Worm (Caenorhabditis elegans) whole organism, late embryonic: Measurements from ENCODE around the gene Y94H6A.2.

Experiments used
- C38D4.7 ChIP-seq: fragments of 200-800 bp; sonication (Bioruptor generic); optimal IDR thresholded peaks from 2 replicates; lab custom pipeline; 2018; ENCODE audit warnings: mild to moderate bottlenecking, missing genetic modification characterization, moderate library complexity, missing compliant biosample characterization
- F13H6.1 ChIP-seq: sonication (generic microtip); optimal IDR thresholded peaks from 2 replicates; lab custom pipeline; 2016; ENCODE audit warnings: missing genetic modification characterization, missing compliant biosample characterization
- K02D7.2 ChIP-seq: sonication (generic microtip); optimal IDR thresholded peaks from 2 replicates; lab custom pipeline; 2017; ENCODE audit warnings: mild to moderate bottlenecking, missing genetic modification characterization, missing compliant biosample characterization
- K09A11.1 ChIP-seq: sonication (generic microtip); optimal IDR thresholded peaks from 2 replicates; lab custom pipeline; 2017; ENCODE audit warnings: antibody characterized with exemption, mild to moderate bottlenecking, missing genetic modification characterization, missing compliant biosample characterization; ENCODE audit not compliant: insufficient read depth
- T23F11.4 ChIP-seq: fragments of 200-800 bp; sonication (Bioruptor generic); optimal IDR thresholded peaks from 2 replicates; lab custom pipeline; 2018; ENCODE audit warnings: mild to moderate bottlenecking, missing genetic modification characterization, missing compliant biosample characterization
- ahr-1 ChIP-seq: sonication (generic microtip); optimal IDR thresholded peaks from 2 replicates; lab custom pipeline; 2016; ENCODE audit warnings: missing genetic modification characterization, missing compliant biosample characterization
- ama-1 ChIP-seq: fragments of 150-350 bp; optimal IDR thresholded peaks from 2 replicates; lab custom pipeline; 2014
- ceh-18 ChIP-seq: sonication (generic microtip); optimal IDR thresholded peaks from 2 replicates; lab custom pipeline; 2016; ENCODE audit warnings: missing genetic modification characterization, missing compliant biosample characterization
- ceh-19 ChIP-seq: fragments of 200-800 bp; sonication (Bioruptor generic); optimal IDR thresholded peaks from 2 replicates; lab custom pipeline; 2018; ENCODE audit warnings: mild to moderate bottlenecking, missing genetic modification characterization, missing compliant biosample characterization
- ceh-24 ChIP-seq: sonication (generic microtip); optimal IDR thresholded peaks from 2 replicates; lab custom pipeline; 2016; ENCODE audit warnings: mild to moderate bottlenecking, missing genetic modification characterization, missing compliant biosample characterization
- ceh-30 ChIP-seq: fragments of 150-350 bp; optimal IDR thresholded peaks from 2 replicates; lab custom pipeline; 2014; ENCODE audit warnings: missing biosample characterization, missing genetic modification characterization
- ceh-31 ChIP-seq: sonication (generic microtip); optimal IDR thresholded peaks from 2 replicates; lab custom pipeline; 2016; ENCODE audit warnings: missing genetic modification characterization, missing compliant biosample characterization
- ceh-45 ChIP-seq: fragments of 200-800 bp; sonication (Bioruptor generic); IDR thresholded peaks from 2 replicates; pipeline ENCODE4 v1.3.6; 2022; ENCODE audit warnings: missing genetic modification reagents, missing genetic modification characterization, missing compliant biosample characterization
- ceh-48 ChIP-seq: sonication (generic microtip); optimal IDR thresholded peaks from 2 replicates; lab custom pipeline; 2016; ENCODE audit warnings: missing genetic modification characterization, inconsistent platforms, missing compliant biosample characterization
- ceh-6 ChIP-seq: fragments of 200-800 bp; sonication (Bioruptor generic); optimal IDR thresholded peaks from 2 replicates; lab custom pipeline; 2018; ENCODE audit warnings: mild to moderate bottlenecking, missing genetic modification characterization, missing compliant biosample characterization
- che-1 ChIP-seq: sonication (generic microtip); optimal IDR thresholded peaks from 2 replicates; lab custom pipeline; 2016; ENCODE audit warnings: mild to moderate bottlenecking, missing genetic modification characterization, missing compliant biosample characterization
- dve-1 ChIP-seq: sonication (generic microtip); optimal IDR thresholded peaks from 2 replicates; lab custom pipeline; 2017; ENCODE audit warnings: antibody characterized with exemption, mild to moderate bottlenecking, missing genetic modification characterization, missing compliant biosample characterization
- elt-2 ChIP-seq: sonication (generic microtip); optimal IDR thresholded peaks from 2 replicates; lab custom pipeline; 2016; ENCODE audit warnings: missing genetic modification reagents, missing genetic modification characterization, missing compliant biosample characterization
- elt-4 ChIP-seq: sonication (generic microtip); optimal IDR thresholded peaks from 2 replicates; lab custom pipeline; 2016; ENCODE audit warnings: missing genetic modification characterization, missing compliant biosample characterization
- fax-1 ChIP-seq: sonication (generic microtip); optimal IDR thresholded peaks from 2 replicates; lab custom pipeline; 2016; ENCODE audit warnings: missing genotype, missing genetic modification characterization, missing compliant biosample characterization
- fkh-6 ChIP-seq: sonication (generic microtip); optimal IDR thresholded peaks from 2 replicates; lab custom pipeline; 2016; ENCODE audit warnings: missing genetic modification characterization, missing compliant biosample characterization
- gmeb-2 ChIP-seq: sonication (generic microtip); optimal IDR thresholded peaks from 2 replicates; lab custom pipeline; 2016; ENCODE audit warnings: missing genetic modification characterization, inconsistent platforms, missing compliant biosample characterization
- hlh-6 ChIP-seq: sonication (generic microtip); optimal IDR thresholded peaks from 2 replicates; lab custom pipeline; 2016; ENCODE audit warnings: missing genotype, missing genetic modification characterization, missing compliant biosample characterization
- hlh-8 ChIP-seq: sonication (generic microtip); optimal IDR thresholded peaks from 2 replicates; lab custom pipeline; 2016; ENCODE audit warnings: missing genotype, missing genetic modification characterization, missing compliant biosample characterization
- lim-6 ChIP-seq: sonication (generic microtip); optimal IDR thresholded peaks from 2 replicates; lab custom pipeline; 2016; ENCODE audit warnings: missing genetic modification characterization, missing compliant biosample characterization
- lin-11 ChIP-seq: fragments of 200-800 bp; sonication (Bioruptor generic); optimal IDR thresholded peaks from 2 replicates; lab custom pipeline; 2018; ENCODE audit warnings: mild to moderate bottlenecking, missing genetic modification characterization, missing compliant biosample characterization
- npax-4 ChIP-seq: sonication (generic microtip); optimal IDR thresholded peaks from 2 replicates; lab custom pipeline; 2016; ENCODE audit warnings: missing genetic modification characterization, missing compliant biosample characterization
- odd-2 ChIP-seq: sonication (generic microtip); optimal IDR thresholded peaks from 2 replicates; lab custom pipeline; 2017; ENCODE audit warnings: antibody characterized with exemption, mild to moderate bottlenecking, missing genetic modification characterization, missing compliant biosample characterization
- pat-9 ChIP-seq: fragments of 200-800 bp; sonication (Bioruptor generic); optimal IDR thresholded peaks from 2 replicates; lab custom pipeline; 2018; ENCODE audit warnings: mild to moderate bottlenecking, missing genetic modification characterization, moderate library complexity, missing compliant biosample characterization
- pax-1 ChIP-seq: fragments of 150-350 bp; optimal IDR thresholded peaks from 2 replicates; lab custom pipeline; 2014; ENCODE audit warnings: missing biosample characterization, missing genetic modification characterization
- ref-2 ChIP-seq: sonication (generic microtip); optimal IDR thresholded peaks from 2 replicates; lab custom pipeline; 2016; ENCODE audit warnings: missing genetic modification characterization, missing compliant biosample characterization
- rnt-1 ChIP-seq: sonication (generic microtip); optimal IDR thresholded peaks from 2 replicates; lab custom pipeline; 2016; ENCODE audit warnings: missing genetic modification characterization, missing compliant biosample characterization
- sdc-2 ChIP-seq: sonication (generic microtip); optimal IDR thresholded peaks from 2 replicates; lab custom pipeline; 2016; ENCODE audit warnings: missing genotype, missing genetic modification characterization, missing compliant biosample characterization
- sox-4 ChIP-seq: sonication (generic microtip); optimal IDR thresholded peaks from 2 replicates; lab custom pipeline; 2017; ENCODE audit warnings: mild to moderate bottlenecking, missing genetic modification characterization, inconsistent platforms, missing compliant biosample characterization
- syd-9 ChIP-seq: sonication (generic microtip); optimal IDR thresholded peaks from 2 replicates; lab custom pipeline; 2016; ENCODE audit warnings: mild to moderate bottlenecking, missing genetic modification characterization, moderate library complexity, missing compliant biosample characterization
- tbx-7 ChIP-seq: sonication (generic microtip); optimal IDR thresholded peaks from 2 replicates; lab custom pipeline; 2016; ENCODE audit warnings: missing genotype, missing genetic modification characterization, missing compliant biosample characterization
- ttx-3 ChIP-seq: sonication (generic microtip); optimal IDR thresholded peaks from 2 replicates; lab custom pipeline; 2016; ENCODE audit warnings: missing genetic modification reagents, missing genetic modification characterization, missing compliant biosample characterization
- unc-3 ChIP-seq, 2 experiments: fragments of 200-800 bp in 1 of 2; sonication (Bioruptor generic) in 1 of 2; sonication (generic microtip) in 1 of 2; conservative IDR thresholded peaks in 1 of 2; optimal IDR thresholded peaks in 1 of 2; 2 replicates each; pipeline versions ENCODE4 v1.3.6 to Lab custom; 2016 to 2022; ENCODE audit warnings: missing compliant biosample characterization in 2 of 2, missing genetic modification characterization in 2 of 2, missing genetic modification reagents in 1 of 2
- unc-42 ChIP-seq: sonication (generic microtip); optimal IDR thresholded peaks from 2 replicates; lab custom pipeline; 2016; ENCODE audit warnings: missing genotype, missing genetic modification characterization, missing compliant biosample characterization
- unc-55 ChIP-seq: sonication (generic microtip); optimal IDR thresholded peaks from 2 replicates; lab custom pipeline; 2017; ENCODE audit warnings: missing biosample characterization, missing genetic modification reagents, missing genetic modification characterization
- zip-5 ChIP-seq: sonication (generic microtip); optimal IDR thresholded peaks from 2 replicates; lab custom pipeline; 2016; ENCODE audit warnings: missing genetic modification characterization, missing compliant biosample characterization
- ztf-16 ChIP-seq: sonication (generic microtip); optimal IDR thresholded peaks from 2 replicates; lab custom pipeline; 2017; ENCODE audit warnings: missing genetic modification characterization, missing compliant biosample characterization

Y94H6A.2 gene

ce11 chrIV:2708329-2708965, 21.6 kb upstream of the Y94H6A.2 start (continued):
- TF ChIP-seq fkh-6 (tag; lab: Kevin White, UChicago) (no peak), npax-4 (tag; lab: Kevin White, UChicago) (no peak), unc-42 (tag; lab: Kevin White, UChicago) (peak; percentile 52), ttx-3 (tag; lab: Kevin White, UChicago) (no peak), sdc-2 (tag; lab: Kevin White, UChicago) (peak; percentile 24), ceh-31 (tag; lab: Kevin White, UChicago) (peak; percentile 80), pax-1 (no peak), fax-1 (tag; lab: Kevin White, UChicago) (no peak), ref-2 (tag; lab: Kevin White, UChicago) (peak; percentile 57), ahr-1 (tag; lab: Kevin White, UChicago) (no peak), syd-9 (tag; lab: Kevin White, UChicago) (no peak), zip-5 (no peak), ceh-18 (peak; percentile 78), ceh-6 (GFP tag; lab: Kevin White, UChicago) (no peak), elt-4 (tag; lab: Kevin White, UChicago) (no peak), dve-1 (tag; lab: Kevin White, UChicago) (peak; percentile 10), ceh-45 (GFP tag; lab: Robert Waterston, UW) (no peak), ceh-24 (no peak), T23F11.4 (GFP tag; lab: Kevin White, UChicago) (no peak), lim-6 (no peak), che-1 (tag; lab: Kevin White, UChicago) (no peak), ceh-48 (tag; lab: Kevin White, UChicago) (no peak)

ce11 chrIV:2709590-2710201, 20.4 kb upstream of the Y94H6A.2 start:
- TF ChIP-seq dve-1 (tag; lab: Kevin White, UChicago) = no peak
- TF ChIP-seq K09A11.1 (tag; lab: Kevin White, UChicago) = no peak
- no peak for TF ChIP-seq sdc-2 (tag; lab: Kevin White, UChicago)
- TF ChIP-seq C38D4.7 (GFP tag; lab: Kevin White, UChicago) = no peak
- TF ChIP-seq lin-11 = no peak
- TF ChIP-seq ahr-1 (tag; lab: Kevin White, UChicago) = no peak
- no peak for TF ChIP-seq K02D7.2 (tag; lab: Kevin White, UChicago)
- no peak for TF ChIP-seq ztf-16
- TF ChIP-seq ama-1 (lab: Kevin White, UChicago) = no peak
- TF ChIP-seq rnt-1 (tag; lab: Kevin White, UChicago) = no peak
- no peak for TF ChIP-seq lim-6
- TF ChIP-seq elt-2 (tag; lab: Kevin White, UChicago) = no peak
- no peak for TF ChIP-seq unc-3 (GFP tag; conservative IDR thresholded peaks at IDR 0.05; lab: Robert Waterston, UW)
- no peak for TF ChIP-seq unc-3 (tag; optimal IDR thresholded peaks at IDR 0.05; lab: Kevin White, UChicago)
- no peak for TF ChIP-seq F13H6.1 (tag; lab: Kevin White, UChicago)
- no peak for TF ChIP-seq tbx-7
- TF ChIP-seq ceh-19 (GFP tag; lab: Kevin White, UChicago) = no peak
- TF ChIP-seq T23F11.4 (GFP tag; lab: Kevin White, UChicago) = no peak
- no peak for TF ChIP-seq hlh-6 (tag; lab: Kevin White, UChicago)
- TF ChIP-seq pax-1 = no peak

DNA sequence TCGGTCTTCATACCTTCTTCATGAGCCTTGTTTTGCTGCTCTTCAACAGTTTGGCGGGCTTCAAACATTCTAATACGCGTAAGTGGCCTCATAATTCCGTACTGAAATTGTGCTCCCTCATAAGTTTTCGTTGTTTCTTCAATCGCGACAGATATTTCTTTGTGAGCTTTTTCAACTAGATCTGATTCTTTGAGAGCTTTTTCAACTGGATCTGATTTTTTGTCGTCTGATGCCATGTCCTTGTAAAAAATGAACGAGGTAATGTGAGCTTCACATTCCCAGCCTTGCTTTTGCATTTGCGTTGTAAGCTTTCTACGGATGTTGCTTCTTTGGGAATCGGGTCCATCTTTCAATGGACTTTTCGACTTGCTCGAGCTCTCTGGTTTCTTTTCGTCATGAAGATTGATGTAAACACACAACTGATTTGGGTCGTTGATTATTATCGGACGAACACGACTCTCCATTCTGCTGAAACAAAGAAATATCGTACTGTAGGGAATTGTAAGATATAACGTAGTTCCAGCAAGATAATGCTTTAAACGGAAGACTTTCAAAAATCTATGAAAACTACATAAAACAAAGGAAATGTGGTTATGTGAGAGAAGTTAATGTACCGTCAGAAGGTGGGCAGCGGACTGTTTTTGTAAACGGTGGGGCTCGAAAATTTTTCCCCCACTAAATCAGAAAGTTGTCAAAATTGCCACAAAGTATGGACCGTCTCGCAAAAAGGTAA, 19.7 kb upstream of the Y94H6A.2 start, which contains the start of gene Y94H6A.10:
TSS of gene Y94H6A.10 (minus strand) at position 464 of the 733 bp plus-strand sequence.
- TF ChIP-seq ceh-45 (GFP tag; lab: Robert Waterston, UW) (no peak), ahr-1 (tag; lab: Kevin White, UChicago) (no peak), elt-4 (tag; lab: Kevin White, UChicago) (no peak), F13H6.1 (tag; lab: Kevin White, UChicago) (no peak), pat-9 (tag; lab: Kevin White, UChicago) (no peak), sox-4 (tag; lab: Kevin White, UChicago) (no peak), unc-55 (GFP tag; lab: Kevin White, UChicago) (no peak), che-1 (tag; lab: Kevin White, UChicago) (no peak), hlh-8 (no peak), T23F11.4 (GFP tag; lab: Kevin White, UChicago) (no peak), elt-2 (tag; lab: Kevin White, UChicago) (no peak), gmeb-2 (no peak), odd-2 (tag; lab: Kevin White, UChicago) (no peak), ceh-30 (tag; lab: Kevin White, UChicago) (no peak), fax-1 (tag; lab: Kevin White, UChicago) (no peak)
- TF ChIP-seq, all 69 proteins: peak for 0
